Worm (Caenorhabditis elegans) whole organism, early embryonic: ENCODE data around the gene B0024.4.

Source experiments
- F13C5.2 ChIP-seq: sonication (generic microtip); optimal IDR thresholded peaks from 2 replicates; lab custom pipeline; 2017; ENCODE audit warnings: mild to moderate bottlenecking, missing genetic modification characterization, inconsistent platforms, missing compliant biosample characterization
- aly-1 ChIP-seq: sonication (generic microtip); optimal IDR thresholded peaks from 2 replicates; lab custom pipeline; 2016; ENCODE audit warnings: missing genetic modification characterization, missing compliant biosample characterization
- ama-1 ChIP-seq: fragments of 150-350 bp; optimal IDR thresholded peaks from 2 replicates; lab custom pipeline; 2014
- ceh-36 ChIP-seq: sonication (generic microtip); optimal IDR thresholded peaks from 2 replicates; lab custom pipeline; 2016; ENCODE audit warnings: missing genetic modification characterization, inconsistent platforms, missing compliant biosample characterization
- ets-7 ChIP-seq: sonication (generic microtip); optimal IDR thresholded peaks from 2 replicates; lab custom pipeline; 2016; ENCODE audit warnings: missing genotype, missing genetic modification characterization, missing compliant biosample characterization
- flt-1 ChIP-seq: fragments of 200-800 bp; sonication (Bioruptor generic); IDR thresholded peaks from 2 replicates; pipeline ENCODE4 v1.3.6; 2022; ENCODE audit warnings: missing genetic modification characterization, missing compliant biosample characterization
- hmbx-1 ChIP-seq: sonication (generic microtip); optimal IDR thresholded peaks from 2 replicates; lab custom pipeline; 2016; ENCODE audit warnings: mild to moderate bottlenecking, missing genetic modification characterization, missing compliant biosample characterization
- hmg-4 ChIP-seq: fragments of 200-800 bp; sonication (Bioruptor generic); optimal IDR thresholded peaks from 2 replicates; lab custom pipeline; 2018; ENCODE audit warnings: mild to moderate bottlenecking, missing genetic modification characterization, missing compliant biosample characterization
- pes-1 ChIP-seq: fragments of 200-800 bp; sonication (Bioruptor generic); IDR thresholded peaks from 2 replicates; pipeline ENCODE4 v1.3.6; 2022; ENCODE audit warnings: missing genetic modification reagents, missing genetic modification characterization, missing compliant biosample characterization
- sea-1 ChIP-seq: fragments of 200-800 bp; sonication (Bioruptor generic); conservative IDR thresholded peaks from 2 replicates; pipeline ENCODE4 v1.3.6; 2022; ENCODE audit warnings: missing genetic modification characterization, missing compliant biosample characterization
- tbx-11 ChIP-seq: fragments of 200-800 bp; sonication (Bioruptor generic); IDR thresholded peaks from 2 replicates; pipeline ENCODE4 v1.3.6; 2022; ENCODE audit warnings: missing genetic modification characterization, missing compliant biosample characterization
- tbx-37 ChIP-seq: fragments of 200-800 bp; sonication (Bioruptor generic); conservative IDR thresholded peaks from 2 replicates; pipeline ENCODE4 v1.3.6; 2022; ENCODE audit warnings: missing genetic modification reagents, missing genetic modification characterization, missing compliant biosample characterization

DNA sequence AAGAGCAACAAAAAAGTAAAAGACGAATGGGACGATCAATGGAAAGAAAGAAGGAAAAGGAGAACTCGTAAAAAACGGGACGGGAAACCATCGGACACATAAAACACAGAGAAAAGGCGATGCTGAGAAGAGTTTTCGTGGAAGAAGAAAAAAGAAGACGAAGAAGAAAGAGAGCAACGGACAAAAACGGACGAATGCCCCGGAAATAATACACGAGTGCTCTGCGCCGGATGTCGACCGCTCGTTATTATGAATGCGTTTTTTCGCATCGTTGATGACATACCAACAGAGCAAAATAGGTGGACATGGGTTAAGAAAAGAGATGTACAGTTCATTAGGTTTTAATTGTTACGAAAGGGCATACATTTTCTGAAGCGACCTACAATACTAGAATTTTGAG, 21.6 kb upstream of the B0024.4 start, which contains the start of gene Y22F5A.11:
- TF ChIP-seq ets-7 (tag; lab: Kevin White, UChicago) = no peak
- TF ChIP-seq ama-1 (lab: Kevin White, UChicago) = no peak
- no peak for TF ChIP-seq pes-1 (GFP tag; lab: Robert Waterston, UW)
- TF ChIP-seq aly-1 = no peak
- no peak for TF ChIP-seq flt-1 (GFP tag; lab: Robert Waterston, UW)
- no peak for TF ChIP-seq hmg-4
- TF ChIP-seq tbx-37 (GFP tag; lab: Robert Waterston, UW) = no peak
- no peak for TF ChIP-seq ceh-36
- no peak for TF ChIP-seq tbx-11 (GFP tag; lab: Robert Waterston, UW)
- no peak for TF ChIP-seq F13C5.2 (tag; lab: Kevin White, UChicago)
- TF ChIP-seq sea-1 (GFP tag; lab: Robert Waterston, UW) = no peak
- no peak for TF ChIP-seq hmbx-1 (tag; lab: Kevin White, UChicago)
